Worm (Caenorhabditis elegans) whole organism, L4 larva: ENCODE measurements around the gene npp-19.

Experiments used
- F10B5.3 ChIP-seq: sonication (generic microtip); optimal IDR thresholded peaks from 2 replicates; lab custom pipeline; 2016; ENCODE audit warnings: mild to moderate bottlenecking, missing genetic modification characterization, missing compliant biosample characterization
- F49E8.2 ChIP-seq: sonication (generic microtip); optimal IDR thresholded peaks from 2 replicates; lab custom pipeline; 2016; ENCODE audit warnings: missing compliant biosample characterization, mild to moderate bottlenecking, missing genetic modification characterization, borderline replicate concordance
- T26A8.4 ChIP-seq: fragments of 200-800 bp; sonication (Bioruptor generic); IDR thresholded peaks from 2 replicates; pipeline ENCODE4 v1.3.6; 2022; ENCODE audit warnings: missing genetic modification characterization, missing compliant biosample characterization
- ZK337.2 ChIP-seq: fragments of 200-800 bp; sonication (Bioruptor generic); IDR thresholded peaks from 2 replicates; pipeline ENCODE4 v1.3.6; 2022; ENCODE audit warnings: missing genetic modification reagents, missing genetic modification characterization, missing compliant biosample characterization
- aha-1 ChIP-seq: fragments of 150-350 bp; peaks from one replicate; lab custom pipeline; 2014; ENCODE audit warnings: missing biosample characterization, missing genetic modification characterization
- ceh-32 ChIP-seq: sonication (generic microtip); optimal IDR thresholded peaks from 2 replicates; lab custom pipeline; 2016; ENCODE audit warnings: mild to moderate bottlenecking, missing genetic modification characterization, missing compliant biosample characterization; ENCODE audit not compliant: poor library complexity
- ceh-62 ChIP-seq: sonication (generic microtip); optimal IDR thresholded peaks from 2 replicates; lab custom pipeline; 2017; ENCODE audit warnings: missing biosample characterization, missing genetic modification characterization
- ceh-82 ChIP-seq: sonication (generic microtip); optimal IDR thresholded peaks from 2 replicates; lab custom pipeline; 2017; ENCODE audit warnings: missing biosample characterization, missing genetic modification characterization
- ctbp-1 ChIP-seq: fragments of 200-800 bp; sonication (Bioruptor generic); IDR thresholded peaks from 2 replicates; pipeline ENCODE4 v1.3.6; 2022; ENCODE audit warnings: missing genetic modification reagents, missing genetic modification characterization, missing compliant biosample characterization
- daf-12 ChIP-seq: fragments of 150-350 bp; optimal IDR thresholded peaks from 2 replicates; lab custom pipeline; 2014; ENCODE audit warnings: missing biosample characterization, missing genetic modification reagents, missing genetic modification characterization
- daf-8 ChIP-seq: fragments of 200-800 bp; sonication (Bioruptor generic); IDR thresholded peaks from 2 replicates; pipeline ENCODE4 v1.3.6; 2022; ENCODE audit warnings: missing genetic modification characterization, missing compliant biosample characterization
- dmd-6 ChIP-seq: fragments of 200-800 bp; sonication (Bioruptor generic); IDR thresholded peaks from 2 replicates; pipeline ENCODE4 v1.3.6; 2022; ENCODE audit warnings: missing genetic modification reagents, missing genetic modification characterization, missing compliant biosample characterization
- dmd-8 ChIP-seq: fragments of 200-800 bp; sonication (Bioruptor generic); IDR thresholded peaks from 2 replicates; pipeline ENCODE4 v1.3.6; 2022; ENCODE audit warnings: missing genetic modification characterization, missing compliant biosample characterization
- dpl-1 ChIP-seq: fragments of 150-350 bp; optimal IDR thresholded peaks from 2 replicates; lab custom pipeline; 2014; ENCODE audit warnings: missing biosample characterization, missing genetic modification reagents, missing genetic modification characterization
- hlh-11 ChIP-seq: fragments of 200-800 bp; sonication (Bioruptor generic); optimal IDR thresholded peaks from 2 replicates; lab custom pipeline; 2018; ENCODE audit warnings: mild to moderate bottlenecking, missing genetic modification characterization, missing compliant biosample characterization
- lin-13 ChIP-seq: fragments of 150-350 bp; optimal IDR thresholded peaks from 2 replicates; lab custom pipeline; 2014; ENCODE audit warnings: missing biosample characterization, missing genetic modification reagents, missing genetic modification characterization
- lin-38 ChIP-seq: fragments of 200-800 bp; sonication (Bioruptor generic); IDR thresholded peaks from 2 replicates; pipeline ENCODE4 v1.3.6; 2022; ENCODE audit warnings: missing genetic modification reagents, missing genetic modification characterization, missing compliant biosample characterization
- lsy-2 ChIP-seq, 2 experiments: fragments of 150-350 bp in 1 of 2; sonication (generic microtip) in 1 of 2; optimal IDR thresholded peaks; 2 replicates each; lab custom pipeline; 2014 to 2017; ENCODE audit warnings: missing biosample characterization in 2 of 2, missing genetic modification characterization in 2 of 2
- madf-9 ChIP-seq: fragments of 200-800 bp; sonication (Bioruptor generic); conservative IDR thresholded peaks from 2 replicates; pipeline ENCODE4 v1.3.6; 2022; ENCODE audit warnings: missing genetic modification reagents, missing genetic modification characterization, missing compliant biosample characterization
- mes-2 ChIP-seq: sonication (generic microtip); optimal IDR thresholded peaks from 2 replicates; lab custom pipeline; 2016; ENCODE audit warnings: missing genotype, mild to moderate bottlenecking, missing genetic modification characterization, missing compliant biosample characterization; ENCODE audit not compliant: poor library complexity, severe bottlenecking
- nhr-10 ChIP-seq: fragments of 150-350 bp; optimal IDR thresholded peaks from 2 replicates; lab custom pipeline; 2014; ENCODE audit warnings: missing biosample characterization, missing genetic modification characterization
- nhr-102 ChIP-seq: sonication (generic microtip); optimal IDR thresholded peaks from 2 replicates; lab custom pipeline; 2016; ENCODE audit warnings: mild to moderate bottlenecking, missing genetic modification characterization, moderate library complexity, missing compliant biosample characterization
- nhr-25 ChIP-seq: sonication (generic microtip); optimal IDR thresholded peaks from 2 replicates; lab custom pipeline; 2017; ENCODE audit warnings: missing genetic modification characterization, mild to moderate bottlenecking, missing compliant biosample characterization, antibody characterized with exemption, moderate library complexity, borderline replicate concordance; ENCODE audit not compliant: insufficient read depth
- nhr-28 ChIP-seq: fragments of 150-350 bp; optimal IDR thresholded peaks from 2 replicates; lab custom pipeline; 2014; ENCODE audit warnings: missing biosample characterization, missing genetic modification characterization
- nhr-41 ChIP-seq: fragments of 200-800 bp; sonication (Bioruptor generic); IDR thresholded peaks from 2 replicates; pipeline ENCODE4 v1.3.6; 2022; ENCODE audit warnings: missing genetic modification reagents, missing genetic modification characterization, missing compliant biosample characterization
- nhr-6 ChIP-seq: fragments of 150-350 bp; optimal IDR thresholded peaks from 2 replicates; lab custom pipeline; 2014; ENCODE audit warnings: missing biosample characterization, missing genetic modification characterization
- nhr-77 ChIP-seq: fragments of 150-350 bp; optimal IDR thresholded peaks from 2 replicates; lab custom pipeline; 2014; ENCODE audit warnings: missing biosample characterization, missing genetic modification characterization
- pha-4 ChIP-seq, 2 experiments: fragments of 150-350 bp in 1 of 2; fragments of 200-800 bp in 1 of 2; sonication (Bioruptor generic) in 1 of 2; IDR thresholded peaks in 1 of 2; optimal IDR thresholded peaks in 1 of 2; 2 replicates each; pipeline versions ENCODE4 v1.3.6 to Lab custom; 2014 to 2022; ENCODE audit warnings: missing genetic modification characterization in 2 of 2, missing genetic modification reagents in 2 of 2, missing biosample characterization in 1 of 2, missing compliant biosample characterization in 1 of 2
- pqm-1 ChIP-seq: sonication (generic microtip); optimal IDR thresholded peaks from 2 replicates; lab custom pipeline; 2017; ENCODE audit warnings: missing biosample characterization, missing genetic modification characterization
- saeg-2 ChIP-seq: fragments of 200-800 bp; sonication (Bioruptor generic); IDR thresholded peaks from 2 replicates; pipeline ENCODE4 v1.3.6; 2022; ENCODE audit warnings: missing genetic modification reagents, missing genetic modification characterization, missing compliant biosample characterization
- unc-39 ChIP-seq: sonication (generic microtip); optimal IDR thresholded peaks from 2 replicates; lab custom pipeline; 2017; ENCODE audit warnings: missing biosample characterization, missing genetic modification characterization
- unc-62 ChIP-seq, 3 experiments: fragments of 150-350 bp in 1 of 3; sonication (generic microtip); optimal IDR thresholded peaks in 2 of 3; peaks in 1 of 3; 1 replicate in 1 of 3; 2 replicates in 2 of 3; lab custom pipeline; 2014 to 2017; ENCODE audit warnings: missing biosample characterization in 3 of 3, missing genetic modification characterization in 3 of 3, missing genetic modification reagents in 3 of 3, missing genotype in 1 of 3
- zip-2 ChIP-seq: fragments of 150-350 bp; optimal IDR thresholded peaks from 2 replicates; lab custom pipeline; 2014; ENCODE audit warnings: missing biosample characterization, missing genetic modification characterization
- ztf-7 ChIP-seq: fragments of 150-350 bp; optimal IDR thresholded peaks from 2 replicates; lab custom pipeline; 2014; ENCODE audit warnings: missing biosample characterization, missing genetic modification characterization

npp-19 gene

DNA sequence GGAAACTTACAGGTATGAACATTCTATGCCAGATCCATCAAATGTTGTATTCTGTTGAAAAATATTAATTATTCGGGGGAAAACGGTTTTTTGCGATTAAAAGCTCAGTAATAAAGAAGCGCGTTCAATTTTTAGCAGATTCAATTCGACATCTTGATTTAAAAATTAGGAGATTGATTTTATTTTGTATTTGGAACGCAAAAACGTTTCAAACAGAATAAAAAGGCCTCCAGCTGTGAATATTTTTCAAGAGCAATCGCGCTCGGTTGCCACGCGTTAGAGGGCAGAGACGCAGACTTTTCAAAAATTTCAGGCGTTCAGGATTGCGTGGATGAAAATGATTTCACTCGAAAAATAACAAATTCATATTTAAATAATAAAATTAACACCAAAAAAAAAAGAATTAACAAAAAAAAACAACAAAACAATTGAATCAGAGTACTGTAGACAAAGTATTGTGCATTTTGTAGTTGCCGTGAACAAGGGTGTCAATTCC is 21.7 kb upstream of the npp-19 start, which contains the start of gene R06F6.8:
Gene R06F6.8, minus strand, starts transcription at position 51 of the 496 bp plus-strand sequence.
- TF ChIP-seq dmd-8 (no peak), lin-38 (GFP tag; lab: Robert Waterston, UW) (peak; percentile 82), ceh-82 (tag; lab: Kevin White, UChicago) (no peak), nhr-28 (peak; percentile 9), saeg-2 (GFP tag; lab: Robert Waterston, UW) (no peak), lsy-2 (tag; optimal IDR thresholded peaks at IDR 0.05; lab: Kevin White, UChicago) (peak in 1 of 2 experiments; percentile 29), T26A8.4 (GFP tag; lab: Robert Waterston, UW) (no peak), nhr-10 (no peak), daf-8 (no peak), daf-12 (tag; lab: Kevin White, UChicago) (no peak), lin-13 (GFP tag; lab: Kevin White, UChicago) (peak; percentile 5), madf-9 (GFP tag; lab: Robert Waterston, UW) (no peak), ZK337.2 (GFP tag; lab: Robert Waterston, UW) (no peak), pqm-1 (tag; lab: Kevin White, UChicago) (no peak), nhr-6 (tag; lab: Kevin White, UChicago) (no peak), mes-2 (tag; lab: Kevin White, UChicago) (peak; percentile 61), nhr-102 (tag; lab: Kevin White, UChicago) (no peak), dpl-1 (GFP tag; lab: Kevin White, UChicago) (peak; percentile 20), hlh-11 (tag; lab: Kevin White, UChicago) (no peak), ceh-32 (tag; lab: Kevin White, UChicago) (no peak), pha-4 (GFP tag; IDR thresholded peaks at IDR 0.05; lab: Robert Waterston, UW) (no peak), pha-4 (tag; optimal IDR thresholded peaks at IDR 0.05; lab: Kevin White, UChicago) (peak; percentile 11), ztf-7 (tag; lab: Kevin White, UChicago) (no peak), ctbp-1 (GFP tag; lab: Robert Waterston, UW) (no peak), unc-39 (no peak), dmd-6 (no peak), unc-62 (GFP tag; optimal IDR thresholded peaks at IDR 0.05 in 1 of 2; lab: Kevin White, UChicago) (no peak), unc-62 (tag; optimal IDR thresholded peaks at IDR 0.05; lab: Kevin White, UChicago) (no peak)

ce11 chrII:10810690-10811089 is 12.4 kb upstream of the npp-19 start, which contains the start of gene msrp-7:
Gene msrp-7 (plus strand): TSS chrII:10810990.
- TF ChIP-seq F49E8.2 (tag; lab: Kevin White, UChicago), result no peak
- no peak for TF ChIP-seq ceh-62
- no peak for TF ChIP-seq nhr-25
- TF ChIP-seq zip-2, result no peak

DNA sequence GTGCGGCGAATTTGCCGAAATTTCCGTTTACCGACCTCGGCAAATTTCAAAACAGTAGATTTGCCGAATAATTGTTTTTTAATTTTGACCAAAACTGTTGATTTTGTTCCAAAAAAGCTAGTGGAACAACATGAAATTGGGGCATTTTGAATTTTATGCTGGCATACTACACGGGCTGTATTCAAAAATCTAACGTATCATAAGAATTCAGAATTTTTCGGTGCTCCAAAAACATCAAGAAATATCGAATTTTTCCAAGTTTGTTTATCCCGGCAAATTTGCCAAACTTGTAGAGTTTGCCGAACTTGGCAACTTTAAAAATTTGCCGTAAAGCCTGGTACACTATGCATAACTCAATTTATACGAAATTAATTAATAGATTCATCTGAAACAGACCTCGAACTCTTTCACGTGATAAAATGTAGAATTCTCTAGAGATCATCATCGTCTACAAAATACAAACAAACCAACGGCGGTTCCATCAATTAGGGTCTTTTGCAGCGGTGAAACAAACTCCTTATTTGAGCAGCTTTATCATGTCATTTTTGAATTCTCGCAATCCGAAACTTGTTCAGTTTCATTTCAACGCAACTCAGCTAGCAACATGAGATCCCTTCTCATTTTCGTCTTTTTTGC is 10.5 kb upstream of the npp-19 start, which contains the start of gene R06F6.14:
Gene R06F6.14, plus strand, starts transcription at position 586 of the 636 bp plus-strand sequence.
- TF ChIP-seq nhr-77 (tag; lab: Kevin White, UChicago) (no peak), unc-62 (GFP tag; optimal IDR thresholded peaks at IDR 0.05 in 1 of 2; lab: Kevin White, UChicago) (peak in 1 of 2 experiments; percentile 62), unc-62 (tag; optimal IDR thresholded peaks at IDR 0.05; lab: Kevin White, UChicago) (no peak), nhr-41 (GFP tag; lab: Robert Waterston, UW) (no peak), aha-1 (tag; lab: Kevin White, UChicago) (peak; percentile 91)
- TF ChIP-seq, all 104 proteins: peak for 2

ce11 chrII:10805437-10805836 is 7.2 kb upstream of the npp-19 start, which contains the start of gene ceh-62:
Gene ceh-62 (plus strand): TSS chrII:10805737.
- TF ChIP-seq F10B5.3 (tag; lab: Kevin White, UChicago) (no peak), aha-1 (tag; lab: Kevin White, UChicago) (peak; percentile 74)
